Worm (Caenorhabditis elegans) whole organism, L4/young adult: ENCODE data around the gene M03E7.3.

Experiments used
- dao-5 ChIP-seq: sonication (generic microtip); optimal IDR thresholded peaks from 2 replicates; lab custom pipeline; 2016; ENCODE audit warnings: missing genotype, missing genetic modification characterization, moderate library complexity, missing compliant biosample characterization
- him-1 ChIP-seq: sonication (generic microtip); optimal IDR thresholded peaks from 2 replicates; lab custom pipeline; 2016; ENCODE audit warnings: missing genotype, missing genetic modification reagents, missing genetic modification characterization, missing compliant biosample characterization

ce11 chrV:5567119-5567518, 47.7 kb upstream of the M03E7.3 start, which contains the start of gene C18C4.7:
- TF ChIP-seq him-1 (tag; lab: Kevin White, UChicago) (no peak), dao-5 (no peak)
